Worm (Caenorhabditis elegans) whole organism, late embryonic: ENCODE data around the gene srh-293.
A peak's percentile ranks its signal among the peaks of the same experiment; 100 is the strongest.

Source experiments
- C08G9.2 ChIP-seq: sonication (generic microtip); optimal IDR thresholded peaks from 2 replicates; lab custom pipeline; 2016; ENCODE audit warnings: mild to moderate bottlenecking, missing genetic modification characterization, moderate library complexity, missing compliant biosample characterization
- C38D4.7 ChIP-seq: fragments of 200-800 bp; sonication (Bioruptor generic); optimal IDR thresholded peaks from 2 replicates; lab custom pipeline; 2018; ENCODE audit warnings: mild to moderate bottlenecking, missing genetic modification characterization, moderate library complexity, missing compliant biosample characterization
- F13H6.1 ChIP-seq: sonication (generic microtip); optimal IDR thresholded peaks from 2 replicates; lab custom pipeline; 2016; ENCODE audit warnings: missing genetic modification characterization, missing compliant biosample characterization
- K09A11.1 ChIP-seq: sonication (generic microtip); optimal IDR thresholded peaks from 2 replicates; lab custom pipeline; 2017; ENCODE audit warnings: antibody characterized with exemption, mild to moderate bottlenecking, missing genetic modification characterization, missing compliant biosample characterization; ENCODE audit not compliant: insufficient read depth
- T23F11.4 ChIP-seq: fragments of 200-800 bp; sonication (Bioruptor generic); optimal IDR thresholded peaks from 2 replicates; lab custom pipeline; 2018; ENCODE audit warnings: mild to moderate bottlenecking, missing genetic modification characterization, missing compliant biosample characterization
- Y22D7AL.16 ChIP-seq: sonication (generic microtip); optimal IDR thresholded peaks from 2 replicates; lab custom pipeline; 2016; ENCODE audit warnings: missing genetic modification characterization, missing compliant biosample characterization
- ceh-19 ChIP-seq: fragments of 200-800 bp; sonication (Bioruptor generic); optimal IDR thresholded peaks from 2 replicates; lab custom pipeline; 2018; ENCODE audit warnings: mild to moderate bottlenecking, missing genetic modification characterization, missing compliant biosample characterization
- ceh-2 ChIP-seq: sonication (generic microtip); optimal IDR thresholded peaks from 2 replicates; lab custom pipeline; 2016; ENCODE audit warnings: missing genotype, missing genetic modification characterization, missing compliant biosample characterization
- ceh-22 ChIP-seq: sonication (generic microtip); optimal IDR thresholded peaks from 2 replicates; lab custom pipeline; 2017; ENCODE audit warnings: missing biosample characterization, missing genetic modification characterization
- ceh-24 ChIP-seq: sonication (generic microtip); optimal IDR thresholded peaks from 2 replicates; lab custom pipeline; 2016; ENCODE audit warnings: mild to moderate bottlenecking, missing genetic modification characterization, missing compliant biosample characterization
- ceh-31 ChIP-seq: sonication (generic microtip); optimal IDR thresholded peaks from 2 replicates; lab custom pipeline; 2016; ENCODE audit warnings: missing genetic modification characterization, missing compliant biosample characterization
- ceh-45 ChIP-seq: fragments of 200-800 bp; sonication (Bioruptor generic); IDR thresholded peaks from 2 replicates; pipeline ENCODE4 v1.3.6; 2022; ENCODE audit warnings: missing genetic modification reagents, missing genetic modification characterization, missing compliant biosample characterization
- ceh-48 ChIP-seq: sonication (generic microtip); optimal IDR thresholded peaks from 2 replicates; lab custom pipeline; 2016; ENCODE audit warnings: missing genetic modification characterization, inconsistent platforms, missing compliant biosample characterization
- ceh-9 ChIP-seq: sonication (generic microtip); optimal IDR thresholded peaks from 2 replicates; lab custom pipeline; 2016; ENCODE audit warnings: mild to moderate bottlenecking, missing genetic modification characterization, inconsistent platforms, missing compliant biosample characterization
- che-1 ChIP-seq: sonication (generic microtip); optimal IDR thresholded peaks from 2 replicates; lab custom pipeline; 2016; ENCODE audit warnings: mild to moderate bottlenecking, missing genetic modification characterization, missing compliant biosample characterization
- dmd-4 ChIP-seq: sonication (generic microtip); optimal IDR thresholded peaks from 2 replicates; lab custom pipeline; 2016; ENCODE audit warnings: borderline replicate concordance, missing genetic modification characterization, missing compliant biosample characterization
- dve-1 ChIP-seq: sonication (generic microtip); optimal IDR thresholded peaks from 2 replicates; lab custom pipeline; 2017; ENCODE audit warnings: antibody characterized with exemption, mild to moderate bottlenecking, missing genetic modification characterization, missing compliant biosample characterization
- elt-2 ChIP-seq: sonication (generic microtip); optimal IDR thresholded peaks from 2 replicates; lab custom pipeline; 2016; ENCODE audit warnings: missing genetic modification reagents, missing genetic modification characterization, missing compliant biosample characterization
- elt-4 ChIP-seq: sonication (generic microtip); optimal IDR thresholded peaks from 2 replicates; lab custom pipeline; 2016; ENCODE audit warnings: missing genetic modification characterization, missing compliant biosample characterization
- ets-4 ChIP-seq: sonication (generic microtip); optimal IDR thresholded peaks from 2 replicates; lab custom pipeline; 2016; ENCODE audit warnings: missing genetic modification characterization, missing compliant biosample characterization
- eyg-1 ChIP-seq: sonication (generic microtip); optimal IDR thresholded peaks from 2 replicates; lab custom pipeline; 2016; ENCODE audit warnings: missing genotype, missing genetic modification characterization, missing compliant biosample characterization
- fax-1 ChIP-seq: sonication (generic microtip); optimal IDR thresholded peaks from 2 replicates; lab custom pipeline; 2016; ENCODE audit warnings: missing genotype, missing genetic modification characterization, missing compliant biosample characterization
- fkh-10 ChIP-seq: fragments of 150-350 bp; optimal IDR thresholded peaks from 2 replicates; lab custom pipeline; 2014; ENCODE audit warnings: missing biosample characterization, missing genetic modification reagents, missing genetic modification characterization
- fkh-6 ChIP-seq: sonication (generic microtip); optimal IDR thresholded peaks from 2 replicates; lab custom pipeline; 2016; ENCODE audit warnings: missing genetic modification characterization, missing compliant biosample characterization
- gmeb-2 ChIP-seq: sonication (generic microtip); optimal IDR thresholded peaks from 2 replicates; lab custom pipeline; 2016; ENCODE audit warnings: missing genetic modification characterization, inconsistent platforms, missing compliant biosample characterization
- hlh-13 ChIP-seq: fragments of 200-800 bp; sonication (Bioruptor generic); optimal IDR thresholded peaks from 2 replicates; lab custom pipeline; 2018; ENCODE audit warnings: mild to moderate bottlenecking, missing genetic modification characterization, missing compliant biosample characterization
- hlh-15 ChIP-seq: sonication (generic microtip); optimal IDR thresholded peaks from 2 replicates; lab custom pipeline; 2016; ENCODE audit warnings: missing genetic modification characterization, missing compliant biosample characterization
- hlh-30 ChIP-seq: sonication (generic microtip); optimal IDR thresholded peaks from 2 replicates; lab custom pipeline; 2017; ENCODE audit warnings: antibody characterized with exemption, missing genetic modification characterization, missing compliant biosample characterization; ENCODE audit not compliant: insufficient read depth
- hlh-8 ChIP-seq: sonication (generic microtip); optimal IDR thresholded peaks from 2 replicates; lab custom pipeline; 2016; ENCODE audit warnings: missing genotype, missing genetic modification characterization, missing compliant biosample characterization
- lin-11 ChIP-seq: fragments of 200-800 bp; sonication (Bioruptor generic); optimal IDR thresholded peaks from 2 replicates; lab custom pipeline; 2018; ENCODE audit warnings: mild to moderate bottlenecking, missing genetic modification characterization, missing compliant biosample characterization
- madf-2 ChIP-seq: sonication (generic microtip); optimal IDR thresholded peaks from 2 replicates; lab custom pipeline; 2017; ENCODE audit warnings: missing genetic modification characterization, missing compliant biosample characterization
- mec-3 ChIP-seq: sonication (generic microtip); optimal IDR thresholded peaks from 2 replicates; lab custom pipeline; 2016; ENCODE audit warnings: borderline replicate concordance, missing genetic modification characterization, missing compliant biosample characterization
- nfya-1 ChIP-seq: sonication (generic microtip); optimal IDR thresholded peaks from 2 replicates; lab custom pipeline; 2017; ENCODE audit warnings: missing genetic modification characterization, mild to moderate bottlenecking, missing compliant biosample characterization, antibody characterized with exemption, moderate library complexity
- nhr-11 ChIP-seq: fragments of 150-350 bp; optimal IDR thresholded peaks from 2 replicates; lab custom pipeline; 2014; ENCODE audit warnings: missing biosample characterization, missing genetic modification characterization
- npax-4 ChIP-seq: sonication (generic microtip); optimal IDR thresholded peaks from 2 replicates; lab custom pipeline; 2016; ENCODE audit warnings: missing genetic modification characterization, missing compliant biosample characterization
- odd-2 ChIP-seq: sonication (generic microtip); optimal IDR thresholded peaks from 2 replicates; lab custom pipeline; 2017; ENCODE audit warnings: antibody characterized with exemption, mild to moderate bottlenecking, missing genetic modification characterization, missing compliant biosample characterization
- pag-3 ChIP-seq: sonication (generic microtip); optimal IDR thresholded peaks from 2 replicates; lab custom pipeline; 2016; ENCODE audit warnings: missing compliant biosample characterization, missing genetic modification characterization, borderline replicate concordance
- pax-1 ChIP-seq: fragments of 150-350 bp; optimal IDR thresholded peaks from 2 replicates; lab custom pipeline; 2014; ENCODE audit warnings: missing biosample characterization, missing genetic modification characterization
- pha-2 ChIP-seq: sonication (generic microtip); optimal IDR thresholded peaks from 2 replicates; lab custom pipeline; 2017; ENCODE audit warnings: mild to moderate bottlenecking, missing genetic modification characterization, missing compliant biosample characterization
- pros-1 ChIP-seq: fragments of 150-350 bp; optimal IDR thresholded peaks from 2 replicates; lab custom pipeline; 2014; ENCODE audit warnings: missing biosample characterization, missing genetic modification reagents, missing genetic modification characterization
- ref-2 ChIP-seq: sonication (generic microtip); optimal IDR thresholded peaks from 2 replicates; lab custom pipeline; 2016; ENCODE audit warnings: missing genetic modification characterization, missing compliant biosample characterization
- rnt-1 ChIP-seq: sonication (generic microtip); optimal IDR thresholded peaks from 2 replicates; lab custom pipeline; 2016; ENCODE audit warnings: missing genetic modification characterization, missing compliant biosample characterization
- sdc-2 ChIP-seq: sonication (generic microtip); optimal IDR thresholded peaks from 2 replicates; lab custom pipeline; 2016; ENCODE audit warnings: missing genotype, missing genetic modification characterization, missing compliant biosample characterization
- sox-4 ChIP-seq: sonication (generic microtip); optimal IDR thresholded peaks from 2 replicates; lab custom pipeline; 2017; ENCODE audit warnings: mild to moderate bottlenecking, missing genetic modification characterization, inconsistent platforms, missing compliant biosample characterization
- syd-9 ChIP-seq: sonication (generic microtip); optimal IDR thresholded peaks from 2 replicates; lab custom pipeline; 2016; ENCODE audit warnings: mild to moderate bottlenecking, missing genetic modification characterization, moderate library complexity, missing compliant biosample characterization
- tbx-2 ChIP-seq: sonication (generic microtip); optimal IDR thresholded peaks from 2 replicates; lab custom pipeline; 2016; ENCODE audit warnings: missing genetic modification characterization, missing compliant biosample characterization
- tbx-7 ChIP-seq: sonication (generic microtip); optimal IDR thresholded peaks from 2 replicates; lab custom pipeline; 2016; ENCODE audit warnings: missing genotype, missing genetic modification characterization, missing compliant biosample characterization
- ttx-3 ChIP-seq: sonication (generic microtip); optimal IDR thresholded peaks from 2 replicates; lab custom pipeline; 2016; ENCODE audit warnings: missing genetic modification reagents, missing genetic modification characterization, missing compliant biosample characterization
- unc-42 ChIP-seq: sonication (generic microtip); optimal IDR thresholded peaks from 2 replicates; lab custom pipeline; 2016; ENCODE audit warnings: missing genotype, missing genetic modification characterization, missing compliant biosample characterization
- unc-55 ChIP-seq: sonication (generic microtip); optimal IDR thresholded peaks from 2 replicates; lab custom pipeline; 2017; ENCODE audit warnings: missing biosample characterization, missing genetic modification reagents, missing genetic modification characterization
- unc-86 ChIP-seq: sonication (generic microtip); optimal IDR thresholded peaks from 2 replicates; lab custom pipeline; 2016; ENCODE audit warnings: missing genetic modification characterization, missing compliant biosample characterization
- zip-5 ChIP-seq: sonication (generic microtip); optimal IDR thresholded peaks from 2 replicates; lab custom pipeline; 2016; ENCODE audit warnings: missing genetic modification characterization, missing compliant biosample characterization
- ztf-16 ChIP-seq: sonication (generic microtip); optimal IDR thresholded peaks from 2 replicates; lab custom pipeline; 2017; ENCODE audit warnings: missing genetic modification characterization, missing compliant biosample characterization

srh-293 gene

ce11 chrV:15873762-15874161, 7.8 kb downstream of the srh-293 start:
- TF ChIP-seq odd-2 (tag; lab: Kevin White, UChicago), result peak; percentile 91
- peak; percentile 94 for TF ChIP-seq mec-3 (tag; lab: Kevin White, UChicago)
- peak; percentile 99 for TF ChIP-seq ztf-16
- peak; percentile 93 for TF ChIP-seq K09A11.1 (tag; lab: Kevin White, UChicago)
- peak; percentile 99 for TF ChIP-seq elt-2
- peak; percentile 98 for TF ChIP-seq hlh-15
- peak; percentile 98 for TF ChIP-seq che-1 (tag; lab: Kevin White, UChicago)
- TF ChIP-seq madf-2 (tag; lab: Kevin White, UChicago), result peak; percentile 98
- peak; percentile 86 for TF ChIP-seq unc-42
- TF ChIP-seq fkh-10 (GFP tag; lab: Kevin White, UChicago), result peak; percentile 76
- TF ChIP-seq unc-86, result peak; percentile 99
- peak; percentile 99 for TF ChIP-seq ceh-48 (tag; lab: Kevin White, UChicago)
- TF ChIP-seq dve-1 (tag; lab: Kevin White, UChicago), result peak; percentile 96
- TF ChIP-seq hlh-8 (tag; lab: Kevin White, UChicago), result peak; percentile 96
- TF ChIP-seq sox-4 (tag; lab: Kevin White, UChicago), result peak; percentile 99
- TF ChIP-seq tbx-2 (tag; lab: Kevin White, UChicago), result peak; percentile 98
- TF ChIP-seq gmeb-2 (tag; lab: Kevin White, UChicago), result peak; percentile 99
- TF ChIP-seq syd-9 (tag; lab: Kevin White, UChicago), result peak; percentile 99
- TF ChIP-seq ceh-45 (GFP tag; lab: Robert Waterston, UW), result peak; percentile 99
- peak; percentile 96 for TF ChIP-seq pag-3 (tag; lab: Kevin White, UChicago)
- TF ChIP-seq pros-1 (tag; lab: Kevin White, UChicago), result peak; percentile 56
- peak; percentile 99 for TF ChIP-seq eyg-1 (tag; lab: Kevin White, UChicago)
- TF ChIP-seq nfya-1 (tag; lab: Kevin White, UChicago), result peak; percentile 90
- TF ChIP-seq fkh-6 (tag; lab: Kevin White, UChicago), result peak; percentile 97
- TF ChIP-seq Y22D7AL.16, result peak; percentile 99
- TF ChIP-seq npax-4 (tag; lab: Kevin White, UChicago), result peak; percentile 98
- no peak for TF ChIP-seq pax-1
- peak; percentile 98 for TF ChIP-seq ceh-2 (tag; lab: Kevin White, UChicago)
- peak; percentile 82 for TF ChIP-seq tbx-7
- TF ChIP-seq nhr-11 (tag; lab: Kevin White, UChicago), result no peak
- TF ChIP-seq ceh-24, result peak; percentile 99
- TF ChIP-seq unc-55 (GFP tag; lab: Kevin White, UChicago), result no peak
- TF ChIP-seq ceh-19 (GFP tag; lab: Kevin White, UChicago), result peak; percentile 99
- peak; percentile 93 for TF ChIP-seq sdc-2 (tag; lab: Kevin White, UChicago)
- peak; percentile 98 for TF ChIP-seq C38D4.7 (GFP tag; lab: Kevin White, UChicago)
- peak; percentile 99 for TF ChIP-seq ttx-3 (tag; lab: Kevin White, UChicago)
- peak; percentile 98 for TF ChIP-seq F13H6.1 (tag; lab: Kevin White, UChicago)
- TF ChIP-seq fax-1, result peak; percentile 96
- TF ChIP-seq rnt-1, result peak; percentile 98
- TF ChIP-seq ceh-31 (tag; lab: Kevin White, UChicago), result peak; percentile 93
- TF ChIP-seq hlh-30 (tag; lab: Kevin White, UChicago), result peak; percentile 90
- peak; percentile 97 for TF ChIP-seq elt-4 (tag; lab: Kevin White, UChicago)
- peak; percentile 88 for TF ChIP-seq ets-4
- TF ChIP-seq hlh-13 (GFP tag; lab: Kevin White, UChicago), result peak; percentile 99
- TF ChIP-seq ref-2 (tag; lab: Kevin White, UChicago), result peak; percentile 99
- TF ChIP-seq ceh-9 (tag; lab: Kevin White, UChicago), result peak; percentile 98
- peak; percentile 94 for TF ChIP-seq zip-5 (tag; lab: Kevin White, UChicago)
- TF ChIP-seq ceh-22 (tag; lab: Kevin White, UChicago), result peak; percentile 55
- peak; percentile 97 for TF ChIP-seq pha-2 (tag; lab: Kevin White, UChicago)
- TF ChIP-seq T23F11.4 (GFP tag; lab: Kevin White, UChicago), result peak; percentile 99
- TF ChIP-seq C08G9.2 (tag; lab: Kevin White, UChicago), result peak; percentile 97
- peak; percentile 97 for TF ChIP-seq lin-11
- TF ChIP-seq dmd-4, result peak; percentile 98
